Worm (Caenorhabditis elegans): ENCODE results near the gene T08G5.1.

Gene T08G5.1

ce11 chrV:14013638-14014037, 4.9 kb upstream of the T08G5.1 start:
- TF ChIP-seq unc-120 (tag; optimal IDR thresholded peaks at IDR 0.05; ENCODE audit: poor library complexity, severe bottlenecking) (no peak), mls-2 (tag; optimal IDR thresholded peaks at IDR 0.05) (no peak), sptf-1 (tag; optimal IDR thresholded peaks at IDR 0.05) (no peak), elt-3 (tag; optimal IDR thresholded peaks at IDR 0.05) (no peak), pha-4 (tag; optimal IDR thresholded peaks at IDR 0.05) (no peak), ceh-39 (tag; optimal IDR thresholded peaks at IDR 0.05) (no peak), elt-1 (tag; optimal IDR thresholded peaks at IDR 0.05; ENCODE audit: borderline replicate concordance, insufficient read depth) (no peak), nhr-76 (tag; optimal IDR thresholded peaks at IDR 0.05) (no peak), flh-1 (GFP tag; optimal IDR thresholded peaks at IDR 0.05) (no peak), nhr-2 (tag; optimal IDR thresholded peaks at IDR 0.05) (no peak), ceh-83 (GFP tag; optimal IDR thresholded peaks at IDR 0.05) (no peak), blmp-1 (tag; optimal IDR thresholded peaks at IDR 0.05) (no peak), unc-62 (GFP tag; optimal IDR thresholded peaks at IDR 0.05) (no peak), tbx-8 (GFP tag; optimal IDR thresholded peaks at IDR 0.05) (no peak)

- TF ChIP-seq cnd-1 (tag; optimal IDR thresholded peaks at IDR 0.05) (no peak), nhr-28 (tag; optimal IDR thresholded peaks at IDR 0.05) (no peak), elt-3 (tag; optimal IDR thresholded peaks at IDR 0.05) (no peak), lsy-2 (tag; optimal IDR thresholded peaks at IDR 0.05) (no peak), mab-5 (tag; optimal IDR thresholded peaks at IDR 0.05) (no peak), unc-39 (tag; optimal IDR thresholded peaks at IDR 0.05) (no peak), sem-2 (GFP tag; optimal IDR thresholded peaks at IDR 0.05) (no peak), M03D4.4 (tag; optimal IDR thresholded peaks at IDR 0.05) (no peak), ceh-39 (tag; optimal IDR thresholded peaks at IDR 0.05) (no peak)
These were observed 4.2 kb upstream of the T08G5.1 start, which contains the start of gene end-3 for ce11 chrV:14014395-14014794. Gene end-3, plus strand, starts transcription at chrV:14014695.

DNA sequence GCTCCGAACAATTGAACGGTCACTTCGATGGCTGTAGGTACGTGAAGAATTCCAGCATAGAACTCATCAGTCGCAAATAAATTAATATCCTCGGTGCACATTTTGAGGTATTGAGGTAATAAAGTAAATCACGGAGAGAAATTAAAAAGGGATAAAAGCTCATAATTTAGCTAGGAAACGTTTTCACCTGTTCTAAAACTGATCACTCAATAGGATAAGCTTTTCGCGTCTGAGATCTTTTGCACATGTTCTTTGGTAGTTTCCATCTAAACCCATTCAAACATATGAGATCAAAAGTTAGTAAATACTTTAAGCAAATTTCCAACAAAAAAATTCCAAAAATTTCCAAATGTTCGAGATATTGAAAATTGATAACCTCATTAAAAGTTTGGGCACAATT, 1.1 kb upstream of the T08G5.1 start, which contains the start of gene srh-308:
Gene srh-308, minus strand, starts transcription at position 101 of the 400 bp plus-strand sequence.
- TF ChIP-seq ces-1 (GFP tag; optimal IDR thresholded peaks at IDR 0.05): no peak
- no peak for TF ChIP-seq bed-3 (GFP tag; optimal IDR thresholded peaks at IDR 0.05)
- no peak for TF ChIP-seq cnd-1 (tag; optimal IDR thresholded peaks at IDR 0.05)
- no peak for TF ChIP-seq hlh-1 (tag; optimal IDR thresholded peaks at IDR 0.05)
- TF ChIP-seq ceh-39 (tag; optimal IDR thresholded peaks at IDR 0.05): no peak
- no peak for TF ChIP-seq blmp-1 (tag; optimal IDR thresholded peaks at IDR 0.05)
- TF ChIP-seq lsy-2 (tag; optimal IDR thresholded peaks at IDR 0.05): no peak
- no peak for TF ChIP-seq lin-32 (GFP tag; optimal IDR thresholded peaks at IDR 0.05)
- TF ChIP-seq unc-62 (GFP tag; optimal IDR thresholded peaks at IDR 0.05): no peak

DNA sequence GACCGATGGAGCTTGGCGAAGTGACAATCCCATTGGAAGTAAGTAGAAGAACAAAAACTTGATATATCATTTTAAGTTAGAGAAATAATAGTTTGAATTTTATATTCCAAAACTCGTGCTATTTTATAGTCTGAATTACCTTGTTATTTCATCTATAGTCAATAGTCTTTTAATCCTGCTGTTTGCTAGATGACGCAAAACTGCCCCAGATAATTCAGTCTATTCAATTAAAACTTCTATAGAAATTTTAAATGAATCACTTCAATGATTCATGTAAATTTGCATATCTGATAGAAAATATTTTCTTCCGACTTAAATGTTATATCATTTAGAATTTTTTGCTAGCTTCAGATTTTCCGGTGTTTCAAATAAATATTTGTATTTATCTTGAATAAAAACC, 4.5 kb downstream of the T08G5.1 start, which contains the start of gene T08G5.15:
Gene T08G5.15, minus strand, starts transcription at position 101 of the 400 bp plus-strand sequence.
- TF ChIP-seq unc-120 (tag; optimal IDR thresholded peaks at IDR 0.05; ENCODE audit: poor library complexity, severe bottlenecking): no peak
- no peak for TF ChIP-seq sem-2 (GFP tag; optimal IDR thresholded peaks at IDR 0.05)
- TF ChIP-seq flh-1 (GFP tag; optimal IDR thresholded peaks at IDR 0.05): no peak
- TF ChIP-seq tbx-8 (GFP tag; optimal IDR thresholded peaks at IDR 0.05): no peak
- TF ChIP-seq lin-32 (GFP tag; optimal IDR thresholded peaks at IDR 0.05): no peak
- TF ChIP-seq snpc-4 (tag; optimal IDR thresholded peaks at IDR 0.05): no peak
- TF ChIP-seq pha-4 (tag; optimal IDR thresholded peaks at IDR 0.05): no peak
- no peak for TF ChIP-seq mab-5 (tag; optimal IDR thresholded peaks at IDR 0.05)
- no peak for TF ChIP-seq unc-62 (GFP tag; optimal IDR thresholded peaks at IDR 0.05)
- no peak for TF ChIP-seq lsy-2 (tag; optimal IDR thresholded peaks at IDR 0.05)
- no peak for TF ChIP-seq ztf-11 (tag; optimal IDR thresholded peaks at IDR 0.05)
- TF ChIP-seq cnd-1 (tag; optimal IDR thresholded peaks at IDR 0.05): no peak
- no peak for TF ChIP-seq ceh-43 (GFP tag; optimal IDR thresholded peaks at IDR 0.05)
- TF ChIP-seq ces-1 (GFP tag; optimal IDR thresholded peaks at IDR 0.05): no peak
- TF ChIP-seq unc-39 (tag; optimal IDR thresholded peaks at IDR 0.05): no peak
- no peak for TF ChIP-seq ceh-39 (tag; optimal IDR thresholded peaks at IDR 0.05)
- no peak for TF ChIP-seq nhr-237 (tag; optimal IDR thresholded peaks at IDR 0.05)

DNA sequence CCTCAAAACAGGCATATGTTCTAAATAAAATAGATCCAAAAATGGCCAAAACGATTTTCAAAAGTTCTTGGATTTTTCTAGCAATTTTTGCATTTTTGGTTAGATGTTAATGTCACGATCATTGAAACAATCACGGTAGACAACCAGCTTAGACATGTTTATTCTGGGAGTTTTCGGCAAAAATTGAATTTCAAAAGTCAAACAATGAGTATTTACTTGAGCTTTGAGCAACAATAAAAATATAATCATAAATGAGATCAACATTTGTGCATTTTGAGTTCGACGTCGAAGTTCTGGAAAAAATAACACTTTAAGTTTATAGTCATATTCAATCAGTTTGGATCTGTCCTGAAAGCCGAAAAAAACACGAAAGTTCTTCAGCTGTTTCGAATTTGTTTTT, 7.6 kb downstream of the T08G5.1 start, which contains the start of gene T08G5.2:
Gene T08G5.2, minus strand, starts transcription at position 101 of the 400 bp plus-strand sequence.
- TF ChIP-seq ces-1 (GFP tag; optimal IDR thresholded peaks at IDR 0.05): no peak
- TF ChIP-seq pha-4 (tag; optimal IDR thresholded peaks at IDR 0.05): no peak
- no peak for TF ChIP-seq nhr-76 (tag; optimal IDR thresholded peaks at IDR 0.05)
- no peak for TF ChIP-seq hlh-1 (tag; optimal IDR thresholded peaks at IDR 0.05)
- TF ChIP-seq ceh-43 (GFP tag; optimal IDR thresholded peaks at IDR 0.05): no peak
- TF ChIP-seq nhr-237 (tag; optimal IDR thresholded peaks at IDR 0.05): no peak
- no peak for TF ChIP-seq tbx-8 (GFP tag; optimal IDR thresholded peaks at IDR 0.05)
- no peak for TF ChIP-seq ceh-39 (tag; optimal IDR thresholded peaks at IDR 0.05)
